Worm (Caenorhabditis elegans) whole organism, L2 larva: ENCODE data around the gene K02D10.1.

Experiments
- C34F6.9 ChIP-seq: fragments of 150-350 bp; optimal IDR thresholded peaks from 2 replicates; lab custom pipeline; 2014; ENCODE audit warnings: missing biosample characterization, missing genetic modification characterization
- F13H6.1 ChIP-seq: sonication (generic microtip); optimal IDR thresholded peaks from 2 replicates; lab custom pipeline; 2016; ENCODE audit warnings: missing genetic modification characterization, missing compliant biosample characterization
- R02D3.7 ChIP-seq: fragments of 150-350 bp; optimal IDR thresholded peaks from 2 replicates; lab custom pipeline; 2014; ENCODE audit warnings: missing biosample characterization, missing genetic modification characterization
- Y55F3AM.14 ChIP-seq: fragments of 200-800 bp; sonication (Bioruptor generic); optimal IDR thresholded peaks from 2 replicates; lab custom pipeline; 2018; ENCODE audit warnings: mild to moderate bottlenecking, missing genetic modification characterization, missing compliant biosample characterization
- ZK546.5 ChIP-seq: sonication (generic microtip); optimal IDR thresholded peaks from 2 replicates; lab custom pipeline; 2017; ENCODE audit warnings: missing biosample characterization, missing genetic modification characterization
- alr-1 ChIP-seq: fragments of 150-350 bp; optimal IDR thresholded peaks from 2 replicates; lab custom pipeline; 2014; ENCODE audit warnings: missing biosample characterization, missing genetic modification characterization
- aly-2 ChIP-seq: fragments of 150-350 bp; optimal IDR thresholded peaks from 2 replicates; lab custom pipeline; 2014; ENCODE audit warnings: missing biosample characterization, missing genetic modification characterization
- ama-1 ChIP-seq: fragments of 150-350 bp; optimal IDR thresholded peaks from 2 replicates; lab custom pipeline; 2018; ENCODE audit warnings: inconsistent platforms
- blmp-1 ChIP-seq: sonication (generic microtip); optimal IDR thresholded peaks from 2 replicates; lab custom pipeline; 2017; ENCODE audit warnings: missing genetic modification characterization, mild to moderate bottlenecking, missing compliant biosample characterization, antibody characterized with exemption, moderate library complexity; ENCODE audit not compliant: insufficient read depth
- ceh-16 ChIP-seq: fragments of 150-350 bp; optimal IDR thresholded peaks from 2 replicates; lab custom pipeline; 2014; ENCODE audit warnings: missing biosample characterization, missing genetic modification characterization
- ceh-82 ChIP-seq: fragments of 150-350 bp; optimal IDR thresholded peaks from 2 replicates; lab custom pipeline; 2014; ENCODE audit warnings: missing biosample characterization, missing genetic modification characterization
- crh-2 ChIP-seq: sonication (generic microtip); optimal IDR thresholded peaks from 2 replicates; lab custom pipeline; 2017; ENCODE audit warnings: missing biosample characterization, missing genetic modification characterization
- dmd-4 ChIP-seq: sonication (generic microtip); optimal IDR thresholded peaks from 2 replicates; lab custom pipeline; 2017; ENCODE audit warnings: missing biosample characterization, missing genetic modification characterization
- egl-27 ChIP-seq: sonication (generic microtip); optimal IDR thresholded peaks from 3 replicates; lab custom pipeline; 2017; ENCODE audit warnings: missing biosample characterization, missing genetic modification reagents, missing genetic modification characterization
- elt-1 ChIP-seq: fragments of 150-350 bp; optimal IDR thresholded peaks from 2 replicates; lab custom pipeline; 2014; ENCODE audit warnings: missing biosample characterization, missing genetic modification characterization
- elt-3 ChIP-seq: sonication (generic microtip); optimal IDR thresholded peaks from 2 replicates; lab custom pipeline; 2017; ENCODE audit warnings: missing biosample characterization, missing genetic modification characterization
- fos-1 ChIP-seq: fragments of 150-350 bp; optimal IDR thresholded peaks from 2 replicates; lab custom pipeline; 2014; ENCODE audit warnings: missing biosample characterization, missing genetic modification characterization
- gmeb-1 ChIP-seq: fragments of 150-350 bp; optimal IDR thresholded peaks from 2 replicates; lab custom pipeline; 2014; ENCODE audit warnings: missing biosample characterization, missing genetic modification characterization
- lin-11 ChIP-seq: fragments of 150-350 bp; sonication (generic microtip); optimal IDR thresholded peaks from 2 replicates; lab custom pipeline; 2014; ENCODE audit warnings: missing biosample characterization, missing genetic modification characterization, inconsistent platforms, mixed read lengths
- lin-13 ChIP-seq: fragments of 150-350 bp; optimal IDR thresholded peaks from 2 replicates; lab custom pipeline; 2014; ENCODE audit warnings: missing biosample characterization, missing genetic modification reagents, missing genetic modification characterization
- lin-39 ChIP-seq: fragments of 150-350 bp; optimal IDR thresholded peaks from 2 replicates; lab custom pipeline; 2014; ENCODE audit warnings: missing biosample characterization, missing genetic modification reagents, missing genetic modification characterization
- lsy-2 ChIP-seq, 2 experiments: fragments of 150-350 bp in 1 of 2; sonication (generic microtip) in 1 of 2; optimal IDR thresholded peaks; 2 replicates each; lab custom pipeline; 2014 to 2017; ENCODE audit warnings: missing biosample characterization in 2 of 2, missing genetic modification characterization in 2 of 2
- mab-5 ChIP-seq: fragments of 150-350 bp; optimal IDR thresholded peaks from 2 replicates; lab custom pipeline; 2014; ENCODE audit warnings: missing biosample characterization, missing genetic modification characterization
- mbf-1 ChIP-seq: sonication (generic microtip); optimal IDR thresholded peaks from 2 replicates; lab custom pipeline; 2017; ENCODE audit warnings: missing biosample characterization, missing genetic modification characterization
- mdl-1 ChIP-seq, 2 experiments: fragments of 150-350 bp in 1 of 2; sonication (generic microtip) in 1 of 2; optimal IDR thresholded peaks; 2 replicates each; lab custom pipeline; 2017; ENCODE audit warnings: missing biosample characterization in 2 of 2, missing genetic modification characterization in 2 of 2
- nhr-10 ChIP-seq: sonication (generic microtip); optimal IDR thresholded peaks from 2 replicates; lab custom pipeline; 2017; ENCODE audit warnings: missing biosample characterization, missing genetic modification characterization
- nhr-11 ChIP-seq: fragments of 150-350 bp; optimal IDR thresholded peaks from 2 replicates; lab custom pipeline; 2014; ENCODE audit warnings: missing biosample characterization, missing genetic modification characterization
- nhr-12 ChIP-seq: fragments of 150-350 bp; optimal IDR thresholded peaks from 2 replicates; lab custom pipeline; 2014; ENCODE audit warnings: missing biosample characterization, missing genetic modification characterization
- nhr-129 ChIP-seq: fragments of 150-350 bp; optimal IDR thresholded peaks from 2 replicates; lab custom pipeline; 2014; ENCODE audit warnings: missing biosample characterization, missing genetic modification characterization
- nhr-21 ChIP-seq: fragments of 150-350 bp; optimal IDR thresholded peaks from 2 replicates; lab custom pipeline; 2014; ENCODE audit warnings: missing biosample characterization, missing genetic modification characterization
- nhr-23 ChIP-seq: fragments of 150-350 bp; optimal IDR thresholded peaks from 2 replicates; lab custom pipeline; 2014; ENCODE audit warnings: missing biosample characterization, missing genetic modification reagents, missing genetic modification characterization
- nhr-237 ChIP-seq: fragments of 150-350 bp; optimal IDR thresholded peaks from 2 replicates; lab custom pipeline; 2014; ENCODE audit warnings: missing biosample characterization, missing genetic modification characterization
- nhr-25 ChIP-seq: fragments of 150-350 bp; sonication (generic microtip); optimal IDR thresholded peaks from 3 replicates; lab custom pipeline; 2014; ENCODE audit warnings: missing biosample characterization, missing genetic modification characterization
- nhr-6 ChIP-seq: fragments of 150-350 bp; optimal IDR thresholded peaks from 2 replicates; lab custom pipeline; 2014; ENCODE audit warnings: missing biosample characterization, missing genetic modification characterization
- nhr-77 ChIP-seq: fragments of 150-350 bp; optimal IDR thresholded peaks from 2 replicates; lab custom pipeline; 2014; ENCODE audit warnings: missing biosample characterization, missing genetic modification characterization
- peb-1 ChIP-seq: fragments of 150-350 bp; optimal IDR thresholded peaks from 2 replicates; lab custom pipeline; 2014; ENCODE audit warnings: missing biosample characterization, missing genetic modification characterization
- sem-4 ChIP-seq: fragments of 150-350 bp; optimal IDR thresholded peaks from 2 replicates; lab custom pipeline; 2014; ENCODE audit warnings: missing biosample characterization, missing genetic modification reagents, missing genetic modification characterization
- skn-1 ChIP-seq: sonication (generic microtip); optimal IDR thresholded peaks from 2 replicates; lab custom pipeline; 2017; ENCODE audit warnings: missing biosample characterization, missing genetic modification characterization
- sma-3 ChIP-seq: sonication (generic microtip); optimal IDR thresholded peaks from 2 replicates; lab custom pipeline; 2016; ENCODE audit warnings: missing genetic modification reagents, missing genetic modification characterization, missing compliant biosample characterization
- sma-9 ChIP-seq, 2 experiments: fragments of 150-350 bp in 1 of 2; sonication (generic microtip) in 1 of 2; optimal IDR thresholded peaks; 2 replicates each; lab custom pipeline; 2014 to 2016; ENCODE audit warnings: missing genetic modification characterization in 2 of 2, mild to moderate bottlenecking in 1 of 2, missing biosample characterization in 1 of 2, missing compliant biosample characterization in 1 of 2, missing genetic modification reagents in 1 of 2, moderate library complexity in 1 of 2
- snpc-4 ChIP-seq: fragments of 150-350 bp; optimal IDR thresholded peaks from 2 replicates; lab custom pipeline; 2014; ENCODE audit warnings: missing biosample characterization, missing genetic modification characterization
- unc-39 ChIP-seq: fragments of 150-350 bp; optimal IDR thresholded peaks from 2 replicates; lab custom pipeline; 2014; ENCODE audit warnings: missing biosample characterization, missing genetic modification characterization
- unc-55 ChIP-seq: fragments of 150-350 bp; sonication (generic microtip); optimal IDR thresholded peaks from 3 replicates; lab custom pipeline; 2014; ENCODE audit warnings: missing biosample characterization, missing genetic modification reagents, missing genetic modification characterization
- unc-62 ChIP-seq: fragments of 150-350 bp; optimal IDR thresholded peaks from 2 replicates; lab custom pipeline; 2014; ENCODE audit warnings: missing biosample characterization, missing genetic modification reagents, missing genetic modification characterization
- zag-1 ChIP-seq: fragments of 150-350 bp; optimal IDR thresholded peaks from 2 replicates; lab custom pipeline; 2014; ENCODE audit warnings: missing biosample characterization, missing genetic modification characterization
- ztf-1 ChIP-seq: fragments of 200-800 bp; sonication (Bioruptor generic); conservative IDR thresholded peaks from 2 replicates; pipeline ENCODE4 v1.3.6; 2022; ENCODE audit warnings: missing genetic modification characterization, missing compliant biosample characterization
- ztf-11 ChIP-seq: sonication (generic microtip); optimal IDR thresholded peaks from 2 replicates; lab custom pipeline; 2017; ENCODE audit warnings: missing biosample characterization, missing genetic modification characterization
- ztf-4 ChIP-seq: fragments of 150-350 bp; optimal IDR thresholded peaks from 2 replicates; lab custom pipeline; 2014; ENCODE audit warnings: missing biosample characterization, missing genetic modification characterization

The K02D10.1 gene

DNA sequence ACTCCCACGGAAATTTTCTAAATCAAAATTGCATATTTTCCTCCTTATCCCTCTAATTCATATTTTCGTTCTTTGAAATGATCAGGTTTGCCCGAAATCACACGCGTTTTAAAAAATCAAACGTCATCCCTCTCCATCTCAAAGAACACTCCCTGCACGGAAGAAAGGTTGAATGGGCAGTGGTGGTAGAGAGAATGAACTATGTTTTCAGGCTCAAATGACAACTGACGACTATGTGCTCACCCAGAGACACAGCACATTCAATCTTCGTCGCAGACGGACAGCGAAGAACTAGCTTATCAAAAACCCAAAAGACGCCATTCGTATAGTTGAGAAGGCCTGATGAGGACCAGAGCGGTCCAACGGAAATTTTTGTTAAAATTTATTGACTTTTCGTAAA lies 29.6 kb upstream of the K02D10.1 start:
- no peak for TF ChIP-seq blmp-1 (tag; lab: Kevin White, UChicago)
- no peak for TF ChIP-seq nhr-25 (tag; lab: Kevin White, UChicago)
- TF ChIP-seq unc-62 = no peak
- no peak for TF ChIP-seq nhr-77 (tag; lab: Kevin White, UChicago)
- TF ChIP-seq mbf-1 (tag; lab: Kevin White, UChicago) = no peak
- TF ChIP-seq unc-55 (GFP tag; lab: Kevin White, UChicago) = no peak
- no peak for TF ChIP-seq crh-2 (tag; lab: Kevin White, UChicago)
- no peak for TF ChIP-seq skn-1 (tag; lab: Kevin White, UChicago)
- peak; percentile 32 for TF ChIP-seq ztf-4 (tag; lab: Kevin White, UChicago)
- no peak for TF ChIP-seq mdl-1 (tag; optimal IDR thresholded peaks at IDR 0.05; lab: Kevin White, UChicago)
- TF ChIP-seq nhr-129 (tag; lab: Kevin White, UChicago) = peak; percentile 68
- TF ChIP-seq fos-1 = no peak
- no peak for TF ChIP-seq alr-1 (tag; lab: Kevin White, UChicago)
- TF ChIP-seq lsy-2 (tag; optimal IDR thresholded peaks at IDR 0.05; lab: Kevin White, UChicago) = peak in 1 of 2 experiments; percentile 26
- TF ChIP-seq C34F6.9 = peak; percentile 40
- no peak for TF ChIP-seq ceh-16 (tag; lab: Kevin White, UChicago)
- TF ChIP-seq ztf-1 = no peak

DNA sequence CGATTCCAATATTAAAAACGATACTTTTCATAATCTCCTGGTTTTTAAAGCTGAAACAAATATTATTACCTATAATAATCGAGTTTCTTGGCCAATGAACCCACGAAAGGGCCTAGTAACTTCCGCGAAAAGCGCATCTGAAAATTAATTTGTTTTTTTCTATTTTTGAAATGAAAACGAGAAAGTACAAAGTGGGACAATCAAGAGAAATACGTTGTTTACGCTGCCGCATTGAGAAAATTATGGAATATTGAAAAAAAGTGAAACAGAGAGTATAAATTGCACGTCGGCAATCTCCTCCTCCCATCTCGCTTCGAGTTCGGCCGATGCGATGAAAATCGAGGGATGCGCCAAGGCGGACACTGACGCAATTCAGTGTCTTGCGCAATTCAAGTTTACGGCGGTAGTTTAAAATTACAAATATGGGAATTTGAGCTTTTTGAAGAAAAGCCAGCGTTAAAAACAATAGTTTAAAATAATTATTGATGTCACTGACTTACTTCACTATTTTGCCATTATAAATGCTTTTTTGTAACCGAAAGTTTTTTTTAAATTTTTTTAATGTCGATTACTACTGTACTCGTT lies 28.0 kb upstream of the K02D10.1 start, which contains the start of gene pdhk-2:
Gene pdhk-2, minus strand, starts transcription at position 137 of the 585 bp plus-strand sequence.
- TF ChIP-seq crh-2 (tag; lab: Kevin White, UChicago) (peak; percentile 95), nhr-237 (tag; lab: Kevin White, UChicago) (no peak), nhr-25 (tag; lab: Kevin White, UChicago) (peak; percentile 93), lin-11 (tag; lab: Kevin White, UChicago) (peak; percentile 92), elt-1 (tag; lab: Kevin White, UChicago) (no peak), mab-5 (tag; lab: Kevin White, UChicago) (peak; percentile 92), elt-3 (tag; lab: Kevin White, UChicago) (no peak), dmd-4 (tag; lab: Kevin White, UChicago) (no peak), ZK546.5 (peak; percentile 64), aly-2 (tag; lab: Kevin White, UChicago) (no peak), nhr-77 (tag; lab: Kevin White, UChicago) (peak; percentile 85), C34F6.9 (peak; percentile 98), nhr-23 (tag; lab: Kevin White, UChicago) (no peak), blmp-1 (tag; lab: Kevin White, UChicago) (peak; percentile 47), peb-1 (no peak), skn-1 (tag; lab: Kevin White, UChicago) (no peak), nhr-12 (tag; lab: Kevin White, UChicago) (peak; percentile 8), R02D3.7 (tag; lab: Kevin White, UChicago) (peak; percentile 71), lin-13 (GFP tag; lab: Kevin White, UChicago) (peak; percentile 92), nhr-10 (tag; lab: Kevin White, UChicago) (peak; percentile 75), zag-1 (tag; lab: Kevin White, UChicago) (peak; percentile 91), sma-9 (GFP tag; optimal IDR thresholded peaks at IDR 0.05; lab: Kevin White, UChicago) (peak; percentile 95), sma-9 (tag; optimal IDR thresholded peaks at IDR 0.05; lab: Kevin White, UChicago) (no peak), Y55F3AM.14 (GFP tag; lab: Kevin White, UChicago) (peak; percentile 65), F13H6.1 (peak; percentile 94), ama-1 (lab: Kevin White, UChicago) (peak; percentile 45), nhr-6 (tag; lab: Kevin White, UChicago) (peak; percentile 75), unc-39 (no peak), lsy-2 (tag; optimal IDR thresholded peaks at IDR 0.05; lab: Kevin White, UChicago) (peak; percentile 92 to 96), nhr-129 (tag; lab: Kevin White, UChicago) (peak; percentile 92), nhr-21 (tag; lab: Kevin White, UChicago) (peak; percentile 89), fos-1 (peak; percentile 89), unc-62 (peak; percentile 57), sma-3 (peak; percentile 93), ceh-16 (tag; lab: Kevin White, UChicago) (peak; percentile 92), nhr-11 (tag; lab: Kevin White, UChicago) (no peak), snpc-4 (tag; lab: Kevin White, UChicago) (peak; percentile 61), ztf-1 (no peak), ceh-82 (peak; percentile 77), lin-39 (tag; lab: Kevin White, UChicago) (no peak), alr-1 (tag; lab: Kevin White, UChicago) (no peak), gmeb-1 (tag; lab: Kevin White, UChicago) (peak; percentile 99), mbf-1 (tag; lab: Kevin White, UChicago) (no peak), ztf-4 (tag; lab: Kevin White, UChicago) (peak; percentile 90), egl-27 (peak; percentile 87), sem-4 (peak; percentile 90), ztf-11 (tag; lab: Kevin White, UChicago) (peak; percentile 43), mdl-1 (tag; optimal IDR thresholded peaks at IDR 0.05; lab: Kevin White, UChicago) (peak in 1 of 2 experiments; percentile 66), unc-55 (GFP tag; lab: Kevin White, UChicago) (peak; percentile 99)
